Worm (Caenorhabditis elegans) whole organism, late embryonic: ENCODE results near the gene B0218.7.

Experiments used
- F13H6.1 ChIP-seq: sonication (generic microtip); optimal IDR thresholded peaks from 2 replicates; lab custom pipeline; 2016; ENCODE audit warnings: missing genetic modification characterization, missing compliant biosample characterization
- Y22D7AL.16 ChIP-seq: sonication (generic microtip); optimal IDR thresholded peaks from 2 replicates; lab custom pipeline; 2016; ENCODE audit warnings: missing genetic modification characterization, missing compliant biosample characterization
- ceh-18 ChIP-seq: sonication (generic microtip); optimal IDR thresholded peaks from 2 replicates; lab custom pipeline; 2016; ENCODE audit warnings: missing genetic modification characterization, missing compliant biosample characterization
- ceh-19 ChIP-seq: fragments of 200-800 bp; sonication (Bioruptor generic); optimal IDR thresholded peaks from 2 replicates; lab custom pipeline; 2018; ENCODE audit warnings: mild to moderate bottlenecking, missing genetic modification characterization, missing compliant biosample characterization
- ceh-22 ChIP-seq: sonication (generic microtip); optimal IDR thresholded peaks from 2 replicates; lab custom pipeline; 2017; ENCODE audit warnings: missing biosample characterization, missing genetic modification characterization
- ceh-24 ChIP-seq: sonication (generic microtip); optimal IDR thresholded peaks from 2 replicates; lab custom pipeline; 2016; ENCODE audit warnings: mild to moderate bottlenecking, missing genetic modification characterization, missing compliant biosample characterization
- ceh-31 ChIP-seq: sonication (generic microtip); optimal IDR thresholded peaks from 2 replicates; lab custom pipeline; 2016; ENCODE audit warnings: missing genetic modification characterization, missing compliant biosample characterization
- ceh-48 ChIP-seq: sonication (generic microtip); optimal IDR thresholded peaks from 2 replicates; lab custom pipeline; 2016; ENCODE audit warnings: missing genetic modification characterization, inconsistent platforms, missing compliant biosample characterization
- ceh-6 ChIP-seq: fragments of 200-800 bp; sonication (Bioruptor generic); optimal IDR thresholded peaks from 2 replicates; lab custom pipeline; 2018; ENCODE audit warnings: mild to moderate bottlenecking, missing genetic modification characterization, missing compliant biosample characterization
- che-1 ChIP-seq: sonication (generic microtip); optimal IDR thresholded peaks from 2 replicates; lab custom pipeline; 2016; ENCODE audit warnings: mild to moderate bottlenecking, missing genetic modification characterization, missing compliant biosample characterization
- dmd-4 ChIP-seq: sonication (generic microtip); optimal IDR thresholded peaks from 2 replicates; lab custom pipeline; 2016; ENCODE audit warnings: borderline replicate concordance, missing genetic modification characterization, missing compliant biosample characterization
- dve-1 ChIP-seq: sonication (generic microtip); optimal IDR thresholded peaks from 2 replicates; lab custom pipeline; 2017; ENCODE audit warnings: antibody characterized with exemption, mild to moderate bottlenecking, missing genetic modification characterization, missing compliant biosample characterization
- elt-2 ChIP-seq: sonication (generic microtip); optimal IDR thresholded peaks from 2 replicates; lab custom pipeline; 2016; ENCODE audit warnings: missing genetic modification reagents, missing genetic modification characterization, missing compliant biosample characterization
- elt-4 ChIP-seq: sonication (generic microtip); optimal IDR thresholded peaks from 2 replicates; lab custom pipeline; 2016; ENCODE audit warnings: missing genetic modification characterization, missing compliant biosample characterization
- fax-1 ChIP-seq: sonication (generic microtip); optimal IDR thresholded peaks from 2 replicates; lab custom pipeline; 2016; ENCODE audit warnings: missing genotype, missing genetic modification characterization, missing compliant biosample characterization
- fkh-10 ChIP-seq: fragments of 150-350 bp; optimal IDR thresholded peaks from 2 replicates; lab custom pipeline; 2014; ENCODE audit warnings: missing biosample characterization, missing genetic modification reagents, missing genetic modification characterization
- gmeb-2 ChIP-seq: sonication (generic microtip); optimal IDR thresholded peaks from 2 replicates; lab custom pipeline; 2016; ENCODE audit warnings: missing genetic modification characterization, inconsistent platforms, missing compliant biosample characterization
- hlh-13 ChIP-seq: fragments of 200-800 bp; sonication (Bioruptor generic); optimal IDR thresholded peaks from 2 replicates; lab custom pipeline; 2018; ENCODE audit warnings: mild to moderate bottlenecking, missing genetic modification characterization, missing compliant biosample characterization
- hlh-15 ChIP-seq: sonication (generic microtip); optimal IDR thresholded peaks from 2 replicates; lab custom pipeline; 2016; ENCODE audit warnings: missing genetic modification characterization, missing compliant biosample characterization
- hlh-30 ChIP-seq: sonication (generic microtip); optimal IDR thresholded peaks from 2 replicates; lab custom pipeline; 2017; ENCODE audit warnings: antibody characterized with exemption, missing genetic modification characterization, missing compliant biosample characterization; ENCODE audit not compliant: insufficient read depth
- hlh-6 ChIP-seq: sonication (generic microtip); optimal IDR thresholded peaks from 2 replicates; lab custom pipeline; 2016; ENCODE audit warnings: missing genotype, missing genetic modification characterization, missing compliant biosample characterization
- nhr-11 ChIP-seq: fragments of 150-350 bp; optimal IDR thresholded peaks from 2 replicates; lab custom pipeline; 2014; ENCODE audit warnings: missing biosample characterization, missing genetic modification characterization
- npax-4 ChIP-seq: sonication (generic microtip); optimal IDR thresholded peaks from 2 replicates; lab custom pipeline; 2016; ENCODE audit warnings: missing genetic modification characterization, missing compliant biosample characterization
- odd-2 ChIP-seq: sonication (generic microtip); optimal IDR thresholded peaks from 2 replicates; lab custom pipeline; 2017; ENCODE audit warnings: antibody characterized with exemption, mild to moderate bottlenecking, missing genetic modification characterization, missing compliant biosample characterization
- pat-9 ChIP-seq: fragments of 200-800 bp; sonication (Bioruptor generic); optimal IDR thresholded peaks from 2 replicates; lab custom pipeline; 2018; ENCODE audit warnings: mild to moderate bottlenecking, missing genetic modification characterization, moderate library complexity, missing compliant biosample characterization
- pqm-1 ChIP-seq: sonication (generic microtip); optimal IDR thresholded peaks from 2 replicates; lab custom pipeline; 2016; ENCODE audit warnings: missing genetic modification characterization, missing compliant biosample characterization
- ref-2 ChIP-seq: sonication (generic microtip); optimal IDR thresholded peaks from 2 replicates; lab custom pipeline; 2016; ENCODE audit warnings: missing genetic modification characterization, missing compliant biosample characterization
- sdc-2 ChIP-seq: sonication (generic microtip); optimal IDR thresholded peaks from 2 replicates; lab custom pipeline; 2016; ENCODE audit warnings: missing genotype, missing genetic modification characterization, missing compliant biosample characterization
- sox-2 ChIP-seq: fragments of 200-800 bp; sonication (Bioruptor generic); IDR thresholded peaks from 2 replicates; pipeline ENCODE4 v1.3.6; 2022; ENCODE audit warnings: missing genetic modification reagents, missing genetic modification characterization, missing compliant biosample characterization
- syd-9 ChIP-seq: sonication (generic microtip); optimal IDR thresholded peaks from 2 replicates; lab custom pipeline; 2016; ENCODE audit warnings: mild to moderate bottlenecking, missing genetic modification characterization, moderate library complexity, missing compliant biosample characterization
- tbx-7 ChIP-seq: sonication (generic microtip); optimal IDR thresholded peaks from 2 replicates; lab custom pipeline; 2016; ENCODE audit warnings: missing genotype, missing genetic modification characterization, missing compliant biosample characterization
- ttx-3 ChIP-seq: sonication (generic microtip); optimal IDR thresholded peaks from 2 replicates; lab custom pipeline; 2016; ENCODE audit warnings: missing genetic modification reagents, missing genetic modification characterization, missing compliant biosample characterization
- unc-86 ChIP-seq: sonication (generic microtip); optimal IDR thresholded peaks from 2 replicates; lab custom pipeline; 2016; ENCODE audit warnings: missing genetic modification characterization, missing compliant biosample characterization
- ztf-16 ChIP-seq: sonication (generic microtip); optimal IDR thresholded peaks from 2 replicates; lab custom pipeline; 2017; ENCODE audit warnings: missing genetic modification characterization, missing compliant biosample characterization

B0218.7 gene

ce11 chrIV:8173610-8174009 is 7.8 kb upstream of the B0218.7 start (continued):
- no peak for TF ChIP-seq tbx-7 (tag; lab: Kevin White, UChicago)

ce11 chrIV:8171376-8171775 is 5.5 kb upstream of the B0218.7 start:
- TF ChIP-seq npax-4 (tag; lab: Kevin White, UChicago) (no peak), pat-9 (no peak), ttx-3 (tag; lab: Kevin White, UChicago) (no peak), pqm-1 (tag; lab: Kevin White, UChicago) (no peak)

- TF ChIP-seq dve-1 (tag; lab: Kevin White, UChicago): peak; percentile 25
- TF ChIP-seq nhr-11 (tag; lab: Kevin White, UChicago): no peak
- TF ChIP-seq dmd-4 (tag; lab: Kevin White, UChicago): no peak
- TF ChIP-seq ref-2 (tag; lab: Kevin White, UChicago): peak; percentile 7
These were observed 4.4 kb upstream of the B0218.7 start for ce11 chrIV:8170264-8170663.

ce11 chrIV:8169674-8170073 is 3.8 kb upstream of the B0218.7 start, which contains the start of gene C07G1.15:
C07G1.15 (plus strand) TSS chrIV:8169974.
- TF ChIP-seq hlh-15 (tag; lab: Kevin White, UChicago): no peak
- TF ChIP-seq unc-86 (tag; lab: Kevin White, UChicago): no peak
- TF ChIP-seq ref-2 (tag; lab: Kevin White, UChicago): no peak
- TF ChIP-seq elt-2: no peak
- TF ChIP-seq ztf-16 (tag; lab: Kevin White, UChicago): no peak
- no peak for TF ChIP-seq ceh-18 (tag; lab: Kevin White, UChicago)
- no peak for TF ChIP-seq che-1 (tag; lab: Kevin White, UChicago)

- TF ChIP-seq dmd-4 (tag; lab: Kevin White, UChicago) (no peak), che-1 (tag; lab: Kevin White, UChicago) (no peak), sdc-2 (tag; lab: Kevin White, UChicago) (no peak), hlh-6 (tag; lab: Kevin White, UChicago) (no peak), syd-9 (tag; lab: Kevin White, UChicago) (no peak), odd-2 (tag; lab: Kevin White, UChicago) (no peak), ceh-6 (GFP tag; lab: Kevin White, UChicago) (no peak), ceh-19 (no peak), hlh-13 (no peak), ceh-48 (tag; lab: Kevin White, UChicago) (no peak), F13H6.1 (tag; lab: Kevin White, UChicago) (no peak), ceh-22 (tag; lab: Kevin White, UChicago) (no peak), fkh-10 (GFP tag; lab: Kevin White, UChicago) (no peak), sox-2 (GFP tag; lab: Robert Waterston, UW) (no peak), hlh-30 (tag; lab: Kevin White, UChicago) (no peak)
These were observed 2.8 kb upstream of the B0218.7 start, which contains the start of gene clec-52 for ce11 chrIV:8168660-8169059. clec-52 (minus strand) TSS chrIV:8168760.

- TF ChIP-seq fax-1: no peak
- TF ChIP-seq gmeb-2 (tag; lab: Kevin White, UChicago): no peak
- TF ChIP-seq che-1 (tag; lab: Kevin White, UChicago): no peak
- TF ChIP-seq Y22D7AL.16 (tag; lab: Kevin White, UChicago): no peak
- TF ChIP-seq ceh-31 (tag; lab: Kevin White, UChicago): no peak
- TF ChIP-seq ceh-18 (tag; lab: Kevin White, UChicago): no peak
- TF ChIP-seq ceh-24 (tag; lab: Kevin White, UChicago): no peak
- TF ChIP-seq hlh-15 (tag; lab: Kevin White, UChicago): no peak
- no peak for TF ChIP-seq odd-2 (tag; lab: Kevin White, UChicago)
- no peak for TF ChIP-seq npax-4 (tag; lab: Kevin White, UChicago)
- no peak for TF ChIP-seq ttx-3 (tag; lab: Kevin White, UChicago)
- TF ChIP-seq dve-1 (tag; lab: Kevin White, UChicago): no peak
- no peak for TF ChIP-seq ceh-48 (tag; lab: Kevin White, UChicago)
- TF ChIP-seq sox-2 (GFP tag; lab: Robert Waterston, UW): no peak
- no peak for TF ChIP-seq tbx-7 (tag; lab: Kevin White, UChicago)
- no peak for TF ChIP-seq ceh-6 (GFP tag; lab: Kevin White, UChicago)
- TF ChIP-seq elt-4 (tag; lab: Kevin White, UChicago): no peak
These were observed 1.3 kb downstream of the B0218.7 start for ce11 chrIV:8164515-8164914.
